Worm (Caenorhabditis elegans) whole organism, late embryonic: ENCODE measurements around the gene Y37E11AL.2.

Experiments
- C08G9.2 ChIP-seq: sonication (generic microtip); optimal IDR thresholded peaks from 2 replicates; lab custom pipeline; 2016; ENCODE audit warnings: mild to moderate bottlenecking, missing genetic modification characterization, moderate library complexity, missing compliant biosample characterization
- C38D4.7 ChIP-seq: fragments of 200-800 bp; sonication (Bioruptor generic); optimal IDR thresholded peaks from 2 replicates; lab custom pipeline; 2018; ENCODE audit warnings: mild to moderate bottlenecking, missing genetic modification characterization, moderate library complexity, missing compliant biosample characterization
- F13H6.1 ChIP-seq: sonication (generic microtip); optimal IDR thresholded peaks from 2 replicates; lab custom pipeline; 2016; ENCODE audit warnings: missing genetic modification characterization, missing compliant biosample characterization
- K09A11.1 ChIP-seq: sonication (generic microtip); optimal IDR thresholded peaks from 2 replicates; lab custom pipeline; 2017; ENCODE audit warnings: antibody characterized with exemption, mild to moderate bottlenecking, missing genetic modification characterization, missing compliant biosample characterization; ENCODE audit not compliant: insufficient read depth
- ama-1 ChIP-seq: fragments of 150-350 bp; optimal IDR thresholded peaks from 2 replicates; lab custom pipeline; 2014
- ceh-14 ChIP-seq: sonication (generic microtip); optimal IDR thresholded peaks from 2 replicates; lab custom pipeline; 2016; ENCODE audit warnings: missing genotype, missing genetic modification characterization, missing compliant biosample characterization
- ceh-18 ChIP-seq: sonication (generic microtip); optimal IDR thresholded peaks from 2 replicates; lab custom pipeline; 2016; ENCODE audit warnings: missing genetic modification characterization, missing compliant biosample characterization
- ceh-19 ChIP-seq: fragments of 200-800 bp; sonication (Bioruptor generic); optimal IDR thresholded peaks from 2 replicates; lab custom pipeline; 2018; ENCODE audit warnings: mild to moderate bottlenecking, missing genetic modification characterization, missing compliant biosample characterization
- ceh-30 ChIP-seq: fragments of 150-350 bp; optimal IDR thresholded peaks from 2 replicates; lab custom pipeline; 2014; ENCODE audit warnings: missing biosample characterization, missing genetic modification characterization
- ceh-31 ChIP-seq: sonication (generic microtip); optimal IDR thresholded peaks from 2 replicates; lab custom pipeline; 2016; ENCODE audit warnings: missing genetic modification characterization, missing compliant biosample characterization
- ceh-45 ChIP-seq: fragments of 200-800 bp; sonication (Bioruptor generic); IDR thresholded peaks from 2 replicates; pipeline ENCODE4 v1.3.6; 2022; ENCODE audit warnings: missing genetic modification reagents, missing genetic modification characterization, missing compliant biosample characterization
- che-1 ChIP-seq: sonication (generic microtip); optimal IDR thresholded peaks from 2 replicates; lab custom pipeline; 2016; ENCODE audit warnings: mild to moderate bottlenecking, missing genetic modification characterization, missing compliant biosample characterization
- dve-1 ChIP-seq: sonication (generic microtip); optimal IDR thresholded peaks from 2 replicates; lab custom pipeline; 2017; ENCODE audit warnings: antibody characterized with exemption, mild to moderate bottlenecking, missing genetic modification characterization, missing compliant biosample characterization
- elt-2 ChIP-seq: sonication (generic microtip); optimal IDR thresholded peaks from 2 replicates; lab custom pipeline; 2016; ENCODE audit warnings: missing genetic modification reagents, missing genetic modification characterization, missing compliant biosample characterization
- elt-4 ChIP-seq: sonication (generic microtip); optimal IDR thresholded peaks from 2 replicates; lab custom pipeline; 2016; ENCODE audit warnings: missing genetic modification characterization, missing compliant biosample characterization
- fkh-6 ChIP-seq: sonication (generic microtip); optimal IDR thresholded peaks from 2 replicates; lab custom pipeline; 2016; ENCODE audit warnings: missing genetic modification characterization, missing compliant biosample characterization
- hlh-13 ChIP-seq: fragments of 200-800 bp; sonication (Bioruptor generic); optimal IDR thresholded peaks from 2 replicates; lab custom pipeline; 2018; ENCODE audit warnings: mild to moderate bottlenecking, missing genetic modification characterization, missing compliant biosample characterization
- hlh-6 ChIP-seq: sonication (generic microtip); optimal IDR thresholded peaks from 2 replicates; lab custom pipeline; 2016; ENCODE audit warnings: missing genotype, missing genetic modification characterization, missing compliant biosample characterization
- hlh-8 ChIP-seq: sonication (generic microtip); optimal IDR thresholded peaks from 2 replicates; lab custom pipeline; 2016; ENCODE audit warnings: missing genotype, missing genetic modification characterization, missing compliant biosample characterization
- lim-6 ChIP-seq: sonication (generic microtip); optimal IDR thresholded peaks from 2 replicates; lab custom pipeline; 2016; ENCODE audit warnings: missing genetic modification characterization, missing compliant biosample characterization
- lin-11 ChIP-seq: fragments of 200-800 bp; sonication (Bioruptor generic); optimal IDR thresholded peaks from 2 replicates; lab custom pipeline; 2018; ENCODE audit warnings: mild to moderate bottlenecking, missing genetic modification characterization, missing compliant biosample characterization
- mec-3 ChIP-seq: sonication (generic microtip); optimal IDR thresholded peaks from 2 replicates; lab custom pipeline; 2016; ENCODE audit warnings: borderline replicate concordance, missing genetic modification characterization, missing compliant biosample characterization
- nfya-1 ChIP-seq: sonication (generic microtip); optimal IDR thresholded peaks from 2 replicates; lab custom pipeline; 2017; ENCODE audit warnings: missing genetic modification characterization, mild to moderate bottlenecking, missing compliant biosample characterization, antibody characterized with exemption, moderate library complexity
- nhr-11 ChIP-seq: fragments of 150-350 bp; optimal IDR thresholded peaks from 2 replicates; lab custom pipeline; 2014; ENCODE audit warnings: missing biosample characterization, missing genetic modification characterization
- npax-4 ChIP-seq: sonication (generic microtip); optimal IDR thresholded peaks from 2 replicates; lab custom pipeline; 2016; ENCODE audit warnings: missing genetic modification characterization, missing compliant biosample characterization
- pat-9 ChIP-seq: fragments of 200-800 bp; sonication (Bioruptor generic); optimal IDR thresholded peaks from 2 replicates; lab custom pipeline; 2018; ENCODE audit warnings: mild to moderate bottlenecking, missing genetic modification characterization, moderate library complexity, missing compliant biosample characterization
- pha-4 ChIP-seq: fragments of 150-350 bp; optimal IDR thresholded peaks from 2 replicates; lab custom pipeline; 2018; ENCODE audit warnings: missing biosample characterization, missing genetic modification reagents, missing genetic modification characterization
- pros-1 ChIP-seq: fragments of 150-350 bp; optimal IDR thresholded peaks from 2 replicates; lab custom pipeline; 2014; ENCODE audit warnings: missing biosample characterization, missing genetic modification reagents, missing genetic modification characterization
- sdc-2 ChIP-seq: sonication (generic microtip); optimal IDR thresholded peaks from 2 replicates; lab custom pipeline; 2016; ENCODE audit warnings: missing genotype, missing genetic modification characterization, missing compliant biosample characterization
- sox-2 ChIP-seq: fragments of 200-800 bp; sonication (Bioruptor generic); IDR thresholded peaks from 2 replicates; pipeline ENCODE4 v1.3.6; 2022; ENCODE audit warnings: missing genetic modification reagents, missing genetic modification characterization, missing compliant biosample characterization
- sox-4 ChIP-seq: sonication (generic microtip); optimal IDR thresholded peaks from 2 replicates; lab custom pipeline; 2017; ENCODE audit warnings: mild to moderate bottlenecking, missing genetic modification characterization, inconsistent platforms, missing compliant biosample characterization
- ttx-3 ChIP-seq: sonication (generic microtip); optimal IDR thresholded peaks from 2 replicates; lab custom pipeline; 2016; ENCODE audit warnings: missing genetic modification reagents, missing genetic modification characterization, missing compliant biosample characterization
- unc-42 ChIP-seq: sonication (generic microtip); optimal IDR thresholded peaks from 2 replicates; lab custom pipeline; 2016; ENCODE audit warnings: missing genotype, missing genetic modification characterization, missing compliant biosample characterization
- ztf-16 ChIP-seq: sonication (generic microtip); optimal IDR thresholded peaks from 2 replicates; lab custom pipeline; 2017; ENCODE audit warnings: missing genetic modification characterization, missing compliant biosample characterization

Y37E11AL.2 gene

DNA sequence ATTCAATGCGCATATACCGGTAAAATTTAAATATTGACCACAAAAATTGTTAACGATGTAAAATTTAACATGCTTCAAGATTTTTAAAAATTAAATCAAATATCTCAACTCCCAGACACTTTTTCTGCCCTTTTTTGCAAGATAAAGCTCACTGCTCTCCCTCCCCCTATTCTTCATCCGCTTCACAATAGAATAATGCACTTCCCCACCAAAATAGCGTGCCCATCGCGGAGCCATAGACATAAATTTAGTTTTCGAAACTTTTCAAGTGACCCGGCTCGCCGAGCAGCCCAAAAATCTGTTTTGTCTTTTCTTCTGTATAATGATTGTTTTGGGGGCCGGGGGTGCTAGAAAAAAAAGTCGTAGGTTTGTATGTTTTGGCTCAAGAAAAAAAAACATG, 30.5 kb upstream of the Y37E11AL.2 start:
- TF ChIP-seq unc-42 (tag; lab: Kevin White, UChicago) (peak; percentile 82), nhr-11 (tag; lab: Kevin White, UChicago) (no peak)
- TF ChIP-seq, all 69 proteins: peak for 1

DNA sequence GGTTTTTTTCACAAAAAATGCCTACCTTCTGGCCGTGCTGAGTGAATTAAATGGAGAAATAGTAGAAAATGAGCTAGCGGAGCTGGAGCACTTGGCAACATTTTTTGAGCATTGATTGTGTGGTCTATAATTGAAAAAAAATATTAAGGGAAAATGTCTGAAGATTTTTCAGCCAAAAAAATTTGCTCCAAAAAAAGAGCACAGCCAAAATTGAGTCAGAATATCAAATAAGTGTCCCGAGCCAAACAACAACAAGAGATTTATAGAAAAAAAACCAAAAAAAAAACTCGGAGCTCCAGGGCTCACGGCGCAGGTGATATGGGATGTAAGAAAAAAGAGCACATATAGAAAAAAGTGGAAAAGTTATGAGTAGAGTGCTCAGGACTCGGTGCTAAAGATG, 29.7 kb upstream of the Y37E11AL.2 start, which contains the start of gene fmil-1:
TSS of gene fmil-1 (minus strand) at position 101 of the 400 bp plus-strand sequence.
- no peak for TF ChIP-seq elt-2
- TF ChIP-seq pat-9: no peak
- no peak for TF ChIP-seq lin-11 (tag; lab: Kevin White, UChicago)
- TF ChIP-seq dve-1 (tag; lab: Kevin White, UChicago): no peak
- no peak for TF ChIP-seq npax-4 (tag; lab: Kevin White, UChicago)
- TF ChIP-seq che-1 (tag; lab: Kevin White, UChicago): no peak
- TF ChIP-seq lim-6 (tag; lab: Kevin White, UChicago): no peak
- TF ChIP-seq sox-4 (tag; lab: Kevin White, UChicago): no peak
- TF ChIP-seq sox-2: no peak
- TF ChIP-seq mec-3 (tag; lab: Kevin White, UChicago): no peak
- TF ChIP-seq hlh-13: no peak
- no peak for TF ChIP-seq ceh-45
- no peak for TF ChIP-seq C38D4.7
- TF ChIP-seq sdc-2: no peak
- TF ChIP-seq F13H6.1: no peak
- no peak for TF ChIP-seq ztf-16 (tag; lab: Kevin White, UChicago)
- no peak for TF ChIP-seq ceh-30 (tag; lab: Kevin White, UChicago)
- no peak for TF ChIP-seq ceh-18 (tag; lab: Kevin White, UChicago)
- TF ChIP-seq ceh-14 (tag; lab: Kevin White, UChicago): no peak
- TF ChIP-seq, all 69 proteins: peak for 0

DNA sequence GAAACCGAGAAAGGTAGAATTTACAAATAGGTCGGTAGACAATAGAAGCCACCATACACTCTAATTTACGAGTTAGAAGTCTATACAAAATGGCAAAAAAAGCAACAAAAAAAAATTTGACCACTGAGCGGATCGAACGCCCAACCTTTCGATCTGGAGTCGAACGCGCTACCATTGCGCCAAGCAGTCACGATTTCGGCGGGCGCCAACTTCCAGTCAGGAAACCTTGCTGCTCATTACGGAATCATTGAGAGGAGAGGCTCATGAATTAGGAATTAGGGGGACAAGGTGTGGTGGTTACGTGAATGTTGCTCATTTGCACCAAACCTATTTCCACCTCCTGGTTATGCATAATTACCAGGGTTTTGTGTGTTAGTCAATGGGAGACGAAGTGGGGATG, 16.5 kb upstream of the Y37E11AL.2 start:
- peak; percentile 15 for TF ChIP-seq ceh-31
- TF ChIP-seq nfya-1 (tag; lab: Kevin White, UChicago): no peak

DNA sequence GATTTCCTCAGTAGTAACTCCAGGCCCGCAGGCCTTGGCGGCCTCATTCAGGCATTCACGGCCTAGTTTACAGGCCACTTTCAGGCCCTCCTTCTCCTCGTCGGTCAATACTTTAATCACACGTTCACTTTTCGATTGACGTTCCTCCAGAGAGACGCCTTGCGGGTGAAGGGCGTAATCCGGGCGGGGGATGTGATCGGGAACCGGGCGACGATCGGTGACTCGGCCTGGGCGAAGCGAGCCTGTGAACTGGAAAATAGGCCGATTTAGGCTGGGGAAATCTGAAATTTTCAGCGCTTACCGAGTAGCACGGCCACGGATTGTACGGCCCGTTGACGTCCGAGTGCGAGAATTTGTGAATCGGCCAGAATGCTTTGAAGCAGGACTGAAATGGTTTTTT, 12.0 kb upstream of the Y37E11AL.2 start:
- TF ChIP-seq elt-4 (tag; lab: Kevin White, UChicago) (peak; percentile 32), hlh-13 (no peak), ceh-30 (tag; lab: Kevin White, UChicago) (no peak), sdc-2 (peak; percentile 12), pros-1 (tag; lab: Kevin White, UChicago) (no peak), pha-4 (tag; lab: Kevin White, UChicago) (no peak), C08G9.2 (tag; lab: Kevin White, UChicago) (no peak), ama-1 (no peak), hlh-6 (tag; lab: Kevin White, UChicago) (peak; percentile 54), hlh-8 (tag; lab: Kevin White, UChicago) (no peak)

DNA sequence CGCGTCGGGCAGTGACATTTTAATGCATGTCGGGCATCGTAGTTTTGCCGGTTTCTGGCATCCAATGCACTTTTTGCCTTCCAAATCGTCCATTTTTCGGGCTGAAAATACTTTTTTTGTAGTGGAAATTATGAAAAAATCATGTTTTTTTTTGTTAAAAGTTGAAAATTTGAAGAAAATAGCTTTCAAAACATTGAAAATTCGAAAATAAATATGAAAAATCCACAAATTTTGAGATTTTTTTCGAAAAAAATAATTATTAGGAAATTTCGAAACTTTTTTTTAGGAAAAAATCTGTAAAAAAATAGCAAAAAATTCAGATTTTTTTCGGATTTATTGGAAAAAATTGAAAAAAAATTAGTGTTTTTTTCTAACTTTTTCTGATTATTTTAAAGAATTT, 11.5 kb upstream of the Y37E11AL.2 start, which contains the start of gene map-1:
TSS of gene map-1 (minus strand) at position 101 of the 400 bp plus-strand sequence.
- no peak for TF ChIP-seq F13H6.1
- TF ChIP-seq elt-2: no peak
- no peak for TF ChIP-seq lin-11 (tag; lab: Kevin White, UChicago)
- TF ChIP-seq ztf-16 (tag; lab: Kevin White, UChicago): no peak
- TF ChIP-seq hlh-6 (tag; lab: Kevin White, UChicago): no peak
- TF ChIP-seq ceh-19 (GFP tag; lab: Kevin White, UChicago): no peak
- no peak for TF ChIP-seq sdc-2
- TF ChIP-seq fkh-6: no peak
- no peak for TF ChIP-seq sox-2

DNA sequence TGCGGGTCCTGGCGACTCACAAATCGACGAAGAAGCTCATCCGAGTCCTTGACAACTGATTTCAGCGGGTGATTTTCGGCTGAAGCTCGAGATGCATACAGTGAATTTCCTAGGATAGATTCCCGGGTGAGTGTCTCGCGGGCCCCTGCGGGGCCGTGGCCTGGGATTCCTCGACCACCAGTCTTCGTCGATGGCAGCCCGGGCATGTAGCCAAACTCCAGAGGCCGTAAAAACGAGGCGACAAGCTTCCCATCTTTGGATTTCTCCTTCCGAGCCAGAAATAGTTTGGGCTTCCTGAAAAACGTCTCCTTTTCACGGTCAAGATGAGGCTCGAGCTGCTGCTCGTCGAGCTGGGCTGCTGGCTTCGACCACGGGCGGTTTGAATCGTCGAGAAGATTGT, 10.3 kb upstream of the Y37E11AL.2 start:
- no peak for TF ChIP-seq ttx-3 (tag; lab: Kevin White, UChicago)
- TF ChIP-seq K09A11.1 (tag; lab: Kevin White, UChicago): no peak
- TF ChIP-seq fkh-6: no peak
- TF ChIP-seq, all 69 proteins: peak for 0
